Worm (Caenorhabditis elegans) whole organism, L4 larva: Measurements from ENCODE around the gene K05G3.1.
"Not testable (repeated sequence)": the region's sequence is repeated elsewhere in the genome, so short reads cannot be mapped to it uniquely, and the experiment has no call there.

Experiments used
- T26A8.4 ChIP-seq: fragments of 200-800 bp; sonication (Bioruptor generic); IDR thresholded peaks from 2 replicates; pipeline ENCODE4 v1.3.6; 2022; ENCODE audit warnings: missing genetic modification characterization, missing compliant biosample characterization
- Y105C5A.15 ChIP-seq: fragments of 200-800 bp; sonication (Bioruptor generic); IDR thresholded peaks from 2 replicates; pipeline ENCODE4 v1.3.6; 2022; ENCODE audit warnings: missing genetic modification characterization, missing compliant biosample characterization
- ZK337.2 ChIP-seq: fragments of 200-800 bp; sonication (Bioruptor generic); IDR thresholded peaks from 2 replicates; pipeline ENCODE4 v1.3.6; 2022; ENCODE audit warnings: missing genetic modification reagents, missing genetic modification characterization, missing compliant biosample characterization
- aha-1 ChIP-seq: fragments of 150-350 bp; peaks from one replicate; lab custom pipeline; 2014; ENCODE audit warnings: missing biosample characterization, missing genetic modification characterization
- lim-7 ChIP-seq: fragments of 200-800 bp; sonication (Bioruptor generic); IDR thresholded peaks from 2 replicates; pipeline ENCODE4 v1.3.6; 2022; ENCODE audit warnings: missing genetic modification characterization, missing compliant biosample characterization
- lin-39 ChIP-seq: fragments of 150-350 bp; optimal IDR thresholded peaks from 2 replicates; lab custom pipeline; 2014; ENCODE audit warnings: missing biosample characterization, missing genetic modification reagents, missing genetic modification characterization
- pqm-1 ChIP-seq: sonication (generic microtip); optimal IDR thresholded peaks from 2 replicates; lab custom pipeline; 2017; ENCODE audit warnings: missing biosample characterization, missing genetic modification characterization
- rbr-2 ChIP-seq: sonication (generic microtip); optimal IDR thresholded peaks from 2 replicates; lab custom pipeline; 2016; ENCODE audit warnings: missing genotype, missing genetic modification characterization, missing compliant biosample characterization
- unc-62 ChIP-seq, 3 experiments: fragments of 150-350 bp in 1 of 3; sonication (generic microtip); optimal IDR thresholded peaks in 2 of 3; peaks in 1 of 3; 1 replicate in 1 of 3; 2 replicates in 2 of 3; lab custom pipeline; 2014 to 2017; ENCODE audit warnings: missing biosample characterization in 3 of 3, missing genetic modification characterization in 3 of 3, missing genetic modification reagents in 3 of 3, missing genotype in 1 of 3
- zag-1 ChIP-seq: fragments of 150-350 bp; optimal IDR thresholded peaks from 2 replicates; lab custom pipeline; 2014; ENCODE audit warnings: missing biosample characterization, missing genetic modification characterization

DNA sequence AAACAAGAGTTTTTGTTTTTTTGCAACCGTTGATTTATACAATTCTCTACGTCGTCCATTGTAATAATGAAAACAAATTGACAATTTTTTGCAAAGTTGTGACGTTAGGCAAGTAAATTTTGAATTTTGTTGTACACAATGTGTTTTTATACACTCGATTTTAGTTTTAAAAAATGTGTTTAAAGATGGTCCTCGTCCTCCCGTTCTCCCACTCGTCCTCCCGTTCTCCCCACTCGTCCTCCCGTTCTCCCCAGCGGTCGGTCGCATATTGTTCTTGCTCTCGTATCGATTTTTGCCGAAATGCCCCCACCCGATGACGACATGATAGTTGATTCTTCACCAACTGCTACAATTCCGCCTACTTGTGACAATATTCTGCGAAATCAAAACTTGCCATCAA lies 49.5 kb upstream of the K05G3.1 start, which contains the start of gene F38E9.4:
- not testable (repeated sequence) for TF ChIP-seq lim-7 (GFP tag; lab: Robert Waterston, UW); ZK337.2; T26A8.4 (GFP tag; lab: Robert Waterston, UW); rbr-2 (tag; lab: Kevin White, UChicago); lin-39 (tag; lab: Kevin White, UChicago); pqm-1 (tag; lab: Kevin White, UChicago); aha-1 (tag; lab: Kevin White, UChicago); Y105C5A.15 (GFP tag; lab: Robert Waterston, UW); zag-1 (tag; lab: Kevin White, UChicago); unc-62 (GFP tag; optimal IDR thresholded peaks at IDR 0.05 in 1 of 2; lab: Kevin White, UChicago); unc-62 (tag; optimal IDR thresholded peaks at IDR 0.05; lab: Kevin White, UChicago)
